Fruit fly (Drosophila melanogaster) whole organism, wandering third instar larva: Measurements from ENCODE around the gene ovo.

ENCODE experiments used
- CG32264 ChIP-seq: fragments of 200-800 bp; sonication (Bioruptor generic); optimal IDR thresholded peaks from 2 replicates; lab custom pipeline; 2016; ENCODE audit warnings: missing biosample characterization, missing genetic modification characterization
- CG9705 ChIP-seq: fragments of 200-800 bp; sonication (Bioruptor generic); optimal IDR thresholded peaks from 2 replicates; lab custom pipeline; 2018; ENCODE audit warnings: missing biosample characterization, mild to moderate bottlenecking, missing genetic modification characterization
- CrebA ChIP-seq: fragments of 200-800 bp; sonication (Bioruptor generic); optimal IDR thresholded peaks from 2 replicates; lab custom pipeline; 2016; ENCODE audit warnings: missing biosample characterization, mild to moderate bottlenecking, missing genetic modification characterization, borderline replicate concordance
- Dfd ChIP-seq: fragments of >200 bp; optimal IDR thresholded peaks from 2 replicates; lab custom pipeline; 2017; ENCODE audit warnings: missing biosample characterization, missing genetic modification characterization
- Dif ChIP-seq: fragments of 200-275, 200-300 bp; sonication (Bioruptor generic); optimal IDR thresholded peaks from 2 replicates; lab custom pipeline; 2018; ENCODE audit warnings: missing biosample characterization, missing genetic modification characterization; ENCODE audit not compliant: partially characterized antibody
- GATAd ChIP-seq: sonication (Bioruptor generic); optimal IDR thresholded peaks from 2 replicates; lab custom pipeline; 2016; ENCODE audit warnings: missing biosample characterization, missing genetic modification characterization
- HLH106 ChIP-seq: fragments of 200-800 bp; optimal IDR thresholded peaks from 3 replicates; lab custom pipeline; 2019; ENCODE audit warnings: missing biosample characterization, mild to moderate bottlenecking, missing genetic modification characterization, moderate library complexity
- Hnf4 ChIP-seq: fragments of 200-800 bp; sonication (Bioruptor generic); optimal IDR thresholded peaks from 2 replicates; lab custom pipeline; 2016; ENCODE audit warnings: missing biosample characterization, mild to moderate bottlenecking, missing genetic modification characterization
- Hr78 ChIP-seq: fragments of >200 bp; optimal IDR thresholded peaks from 2 replicates; lab custom pipeline; 2017; ENCODE audit warnings: missing biosample characterization, missing genetic modification characterization
- Hr83 ChIP-seq: fragments of 200-300 bp; sonication (Bioruptor generic); optimal IDR thresholded peaks from 2 replicates; lab custom pipeline; 2016; ENCODE audit warnings: missing biosample characterization, mild to moderate bottlenecking, missing genetic modification characterization, moderate library complexity; ENCODE audit not compliant: poor library complexity, severe bottlenecking
- Mio ChIP-seq: sonication (Bioruptor generic); optimal IDR thresholded peaks from 2 replicates; lab custom pipeline; 2016; ENCODE audit warnings: missing biosample characterization, missing genetic modification characterization
- Myc ChIP-seq: fragments of >200 bp; optimal IDR thresholded peaks from 2 replicates; lab custom pipeline; 2017
- N ChIP-seq: fragments of >200 bp; optimal IDR thresholded peaks from 2 replicates; lab custom pipeline; 2018; ENCODE audit warnings: missing biosample characterization, missing external identifiers, missing genetic modification characterization
- OdsH ChIP-seq: fragments of 200-800 bp; sonication (Bioruptor generic); optimal IDR thresholded peaks from 2 replicates; lab custom pipeline; 2016; ENCODE audit warnings: missing biosample characterization, mild to moderate bottlenecking, missing genetic modification characterization
- Rel ChIP-seq, 2 experiments: fragments of 200-800 bp; sonication (Bioruptor generic) in 1 of 2; optimal IDR thresholded peaks; 2 replicates in 1 of 2; 3 replicates in 1 of 2; lab custom pipeline; 2016 to 2019; ENCODE audit warnings: mild to moderate bottlenecking in 2 of 2, missing biosample characterization in 2 of 2, missing genetic modification characterization in 2 of 2, moderate library complexity in 1 of 2
- Sp1 ChIP-seq: fragments of 200-800 bp; sonication (Bioruptor generic); optimal IDR thresholded peaks from 3 replicates; lab custom pipeline; 2019; ENCODE audit warnings: missing biosample characterization, mild to moderate bottlenecking, missing genetic modification characterization, moderate library complexity
- Vsx2 ChIP-seq: fragments of 200-300, 225-300 bp; sonication (Bioruptor generic); optimal IDR thresholded peaks from 2 replicates; lab custom pipeline; 2018; ENCODE audit warnings: missing biosample characterization, missing genetic modification characterization; ENCODE audit not compliant: partially characterized antibody
- brk ChIP-seq: fragments of 200-800 bp; sonication (Bioruptor generic); optimal IDR thresholded peaks from 2 replicates; lab custom pipeline; 2016; ENCODE audit warnings: missing biosample characterization, mild to moderate bottlenecking, missing genetic modification characterization
- dl ChIP-seq, 2 experiments: fragments of 175-275, 200-275 bp in 1 of 2; fragments of 200-275 bp in 1 of 2; sonication (Bioruptor generic); optimal IDR thresholded peaks; lab custom pipeline; 2018; ENCODE audit warnings: mild to moderate bottlenecking in 2 of 2, missing biosample characterization in 2 of 2, missing genetic modification characterization in 2 of 2, moderate library complexity in 2 of 2; ENCODE audit not compliant: partially characterized antibody in 2 of 2, insufficient read depth in 1 of 2
- dsf ChIP-seq: sonication (Bioruptor generic); optimal IDR thresholded peaks from 2 replicates; lab custom pipeline; 2016; ENCODE audit warnings: missing biosample characterization, missing genetic modification characterization, borderline replicate concordance
- ey ChIP-seq: fragments of 200-800 bp; sonication (Bioruptor generic); optimal IDR thresholded peaks from 2 replicates; lab custom pipeline; 2016; ENCODE audit warnings: missing biosample characterization, missing genetic modification characterization
- foxo ChIP-seq, 2 experiments: fragments of 200-800 bp; sonication (Bioruptor generic); optimal IDR thresholded peaks; 2 replicates in 1 of 2; 3 replicates in 1 of 2; lab custom pipeline; 2016 to 2017; ENCODE audit warnings: missing biosample characterization in 2 of 2, missing genetic modification characterization in 2 of 2
- fru ChIP-seq: fragments of 200-800 bp; sonication (Bioruptor generic); optimal IDR thresholded peaks from 3 replicates; lab custom pipeline; 2016; ENCODE audit warnings: missing biosample characterization, mild to moderate bottlenecking, missing genetic modification characterization
- h ChIP-seq: fragments of 200-800 bp; sonication (Bioruptor generic); optimal IDR thresholded peaks from 3 replicates; lab custom pipeline; 2016; ENCODE audit warnings: missing biosample characterization, mild to moderate bottlenecking, missing genetic modification characterization
- lola ChIP-seq: fragments of >200 bp; optimal IDR thresholded peaks from 2 replicates; lab custom pipeline; 2017; ENCODE audit warnings: missing biosample characterization, missing genetic modification characterization
- pan ChIP-seq: fragments of >200 bp; optimal IDR thresholded peaks from 2 replicates; lab custom pipeline; 2017
- psq ChIP-seq: fragments of 200-800 bp; sonication (Bioruptor generic); optimal IDR thresholded peaks from 3 replicates; lab custom pipeline; 2017; ENCODE audit warnings: missing biosample characterization, mild to moderate bottlenecking, missing genetic modification characterization, moderate library complexity
- sage ChIP-seq: fragments of 200-800 bp; sonication (Bioruptor generic); optimal IDR thresholded peaks from 2 replicates; lab custom pipeline; 2016; ENCODE audit warnings: missing biosample characterization, mild to moderate bottlenecking, missing genetic modification characterization
- sv ChIP-seq: fragments of 200-800 bp; sonication (Bioruptor generic); optimal IDR thresholded peaks from 3 replicates; lab custom pipeline; 2016; ENCODE audit warnings: missing biosample characterization, missing genetic modification characterization
- tai ChIP-seq: sonication (Bioruptor generic); optimal IDR thresholded peaks from 2 replicates; lab custom pipeline; 2016; ENCODE audit warnings: missing biosample characterization, missing genetic modification characterization
- usp ChIP-seq: fragments of >200 bp; optimal IDR thresholded peaks from 2 replicates; lab custom pipeline; 2017; ENCODE audit warnings: missing biosample characterization, missing genetic modification characterization
- woc ChIP-seq: sonication (Bioruptor generic); optimal IDR thresholded peaks from 2 replicates; lab custom pipeline; 2016; ENCODE audit warnings: missing biosample characterization, mild to moderate bottlenecking, missing genetic modification characterization

ovo gene

dm6 chrX:5087748-5088147 lies 39.7 kb downstream of the ovo start:
- TF ChIP-seq sage, result no peak
- TF ChIP-seq, all 38 proteins: peak for 0

dm6 chrX:5091154-5091553 lies 43.1 kb downstream of the ovo start:
- TF ChIP-seq brk (GFP tag; lab: Kevin White, UChicago) (no peak), fru (GFP tag; lab: Kevin White, UChicago) (no peak), lola (GFP tag; lab: Kevin White, UChicago) (no peak), foxo (GFP tag; optimal IDR thresholded peaks at IDR 0.05; lab: Kevin White, UChicago) (no peak), ey (GFP tag; lab: Kevin White, UChicago) (no peak), N (GFP tag; lab: Kevin White, UChicago) (no peak), psq (no peak), Myc (no peak), OdsH (GFP tag; lab: Kevin White, UChicago) (no peak), HLH106 (tag; lab: Kevin White, UChicago) (no peak), h (GFP tag; lab: Kevin White, UChicago) (no peak), woc (GFP tag; lab: Kevin White, UChicago) (no peak), CG9705 (no peak), Hnf4 (no peak), Dfd (GFP tag; lab: Kevin White, UChicago) (no peak)

- peak; percentile 61 for TF ChIP-seq CrebA
- TF ChIP-seq dl (GFP tag; optimal IDR thresholded peaks at IDR 0.05; lab: Kevin White, UChicago; ENCODE audit: insufficient read depth in 1 of 2, partially characterized antibody in 2 of 2), result no peak
- TF ChIP-seq Rel (GFP tag; optimal IDR thresholded peaks at IDR 0.05; lab: Kevin White, UChicago), result no peak
- TF ChIP-seq Rel (tag; optimal IDR thresholded peaks at IDR 0.05; lab: Kevin White, UChicago), result peak; percentile 7
These were observed 43.8 kb downstream of the ovo start for dm6 chrX:5091757-5092348.

- no peak for TF ChIP-seq Rel (GFP tag; optimal IDR thresholded peaks at IDR 0.05; lab: Kevin White, UChicago)
- TF ChIP-seq Rel (tag; optimal IDR thresholded peaks at IDR 0.05; lab: Kevin White, UChicago), result no peak
- no peak for TF ChIP-seq pan (lab: Kevin White, UChicago)
- TF ChIP-seq Hnf4, result no peak
- TF ChIP-seq fru (GFP tag; lab: Kevin White, UChicago), result no peak
- no peak for TF ChIP-seq GATAd (GFP tag; lab: Kevin White, UChicago)
- no peak for TF ChIP-seq tai (GFP tag; lab: Kevin White, UChicago)
- no peak for TF ChIP-seq Mio (GFP tag; lab: Kevin White, UChicago)
- peak; percentile 5 for TF ChIP-seq sv (GFP tag; lab: Kevin White, UChicago)
- TF ChIP-seq woc (GFP tag; lab: Kevin White, UChicago), result no peak
- TF ChIP-seq foxo (GFP tag; optimal IDR thresholded peaks at IDR 0.05; lab: Kevin White, UChicago), result peak in 1 of 2 experiments; percentile 2
- TF ChIP-seq dsf (GFP tag; lab: Kevin White, UChicago), result no peak
These were observed 45.9 kb downstream of the ovo start for dm6 chrX:5093924-5094323.

dm6 chrX:5094387-5094786 lies 46.3 kb downstream of the ovo start:
- TF ChIP-seq Dif (GFP tag; lab: Kevin White, UChicago) (no peak), OdsH (GFP tag; lab: Kevin White, UChicago) (no peak), Hnf4 (no peak), usp (GFP tag; lab: Kevin White, UChicago) (no peak), pan (lab: Kevin White, UChicago) (no peak)
- TF ChIP-seq, all 38 proteins: peak for 0

dm6 chrX:5095620-5096019 lies 47.5 kb downstream of the ovo start:
- TF ChIP-seq N (GFP tag; lab: Kevin White, UChicago), result no peak
- TF ChIP-seq Hr78 (GFP tag; lab: Kevin White, UChicago), result no peak

dm6 chrX:5113091-5113490 lies 65.0 kb downstream of the ovo start:
- TF ChIP-seq HLH106 (tag; lab: Kevin White, UChicago), result no peak
- no peak for TF ChIP-seq Vsx2
- TF ChIP-seq woc (GFP tag; lab: Kevin White, UChicago), result no peak
- TF ChIP-seq dl (GFP tag; optimal IDR thresholded peaks at IDR 0.05; lab: Kevin White, UChicago; ENCODE audit: insufficient read depth in 1 of 2, partially characterized antibody in 2 of 2), result no peak
- no peak for TF ChIP-seq fru (GFP tag; lab: Kevin White, UChicago)
- TF ChIP-seq Sp1 (GFP tag; lab: Kevin White, UChicago), result no peak
- TF ChIP-seq ey (GFP tag; lab: Kevin White, UChicago), result no peak
- no peak for TF ChIP-seq OdsH (GFP tag; lab: Kevin White, UChicago)
- TF ChIP-seq psq, result no peak
- no peak for TF ChIP-seq CG9705
- TF ChIP-seq Myc, result no peak
- TF ChIP-seq Hr83, result no peak
- no peak for TF ChIP-seq CG32264 (GFP tag; lab: Kevin White, UChicago)
- no peak for TF ChIP-seq N (GFP tag; lab: Kevin White, UChicago)
- no peak for TF ChIP-seq Dif (GFP tag; lab: Kevin White, UChicago)
- no peak for TF ChIP-seq h (GFP tag; lab: Kevin White, UChicago)
